Fruit fly (Drosophila melanogaster) whole organism, embryonic: ENCODE measurements around the gene CG6163.

ENCODE experiments used
- ATbp ChIP-seq: fragments of 200-800 bp; sonication (Bioruptor generic); optimal IDR thresholded peaks from 2 replicates; lab custom pipeline; 2017; ENCODE audit warnings: missing biosample characterization, mild to moderate bottlenecking, missing genetic modification characterization, missing genetic modification reagents
- Asciz ChIP-seq: fragments of 200-800 bp; sonication (Bioruptor generic); optimal IDR thresholded peaks from 2 replicates; lab custom pipeline; 2017; ENCODE audit warnings: missing biosample characterization, mild to moderate bottlenecking, missing genetic modification characterization, missing genetic modification reagents
- Bdp1 ChIP-seq: fragments of 200-800 bp; sonication (Bioruptor generic); optimal IDR thresholded peaks from 3 replicates; lab custom pipeline; 2016; ENCODE audit warnings: missing biosample characterization, missing genetic modification characterization
- BtbVII ChIP-seq: fragments of 200-800 bp; sonication (Bioruptor generic); optimal IDR thresholded peaks from 3 replicates; lab custom pipeline; 2017; ENCODE audit warnings: missing biosample characterization, mild to moderate bottlenecking, missing genetic modification characterization
- CG10431 ChIP-seq: fragments of 200-800 bp; sonication (Bioruptor generic); optimal IDR thresholded peaks from 3 replicates; lab custom pipeline; 2018; ENCODE audit warnings: missing biosample characterization, mild to moderate bottlenecking, missing genetic modification characterization
- CG11723 ChIP-seq: fragments of 200-800 bp; sonication (Bioruptor generic); optimal IDR thresholded peaks from 2 replicates; lab custom pipeline; 2017; ENCODE audit warnings: missing biosample characterization, mild to moderate bottlenecking, missing genetic modification characterization
- CG13775 ChIP-seq: fragments of 200-800 bp; sonication (Bioruptor generic); optimal IDR thresholded peaks from 3 replicates; lab custom pipeline; 2017; ENCODE audit warnings: missing biosample characterization, mild to moderate bottlenecking, missing genetic modification characterization
- CG14667 ChIP-seq: fragments of 200-800 bp; sonication (Bioruptor generic); IDR thresholded peaks from 2 replicates; pipeline ENCODE4 v1.3.6; 2022; ENCODE audit warnings: missing biosample characterization, missing genetic modification characterization
- CG1529 ChIP-seq: fragments of 200-800 bp; sonication (Bioruptor generic); optimal IDR thresholded peaks from 3 replicates; lab custom pipeline; 2018; ENCODE audit warnings: missing biosample characterization, missing genetic modification characterization
- CG15601 ChIP-seq: fragments of 200-800 bp; sonication (Bioruptor generic); optimal IDR thresholded peaks from 3 replicates; lab custom pipeline; 2019; ENCODE audit warnings: missing biosample characterization, mild to moderate bottlenecking, missing genetic modification characterization, moderate library complexity
- CG1647 ChIP-seq: fragments of 200-800 bp; sonication (Bioruptor generic); optimal IDR thresholded peaks from 3 replicates; lab custom pipeline; 2016; ENCODE audit warnings: missing biosample characterization, missing genetic modification characterization
- CG17186 ChIP-seq: fragments of 200-800 bp; sonication (Bioruptor generic); optimal IDR thresholded peaks from 3 replicates; lab custom pipeline; 2017; ENCODE audit warnings: missing biosample characterization, missing genetic modification reagents, missing genetic modification characterization
- CG17802 ChIP-seq: fragments of 200-800 bp; sonication (Bioruptor generic); optimal IDR thresholded peaks from 2 replicates; lab custom pipeline; 2018; ENCODE audit warnings: missing biosample characterization, mild to moderate bottlenecking, missing genetic modification characterization, moderate library complexity
- CG3838 ChIP-seq: fragments of 200-800 bp; sonication (Bioruptor generic); optimal IDR thresholded peaks from 3 replicates; lab custom pipeline; 2016; ENCODE audit warnings: missing biosample characterization, missing genetic modification characterization
- CG42726 ChIP-seq: fragments of 200-800 bp; sonication (Bioruptor generic); IDR thresholded peaks from 2 replicates; pipeline ENCODE4 v1.3.6; 2022; ENCODE audit warnings: missing biosample characterization, missing genetic modification characterization; ENCODE audit not compliant: partially characterized antibody
- CG6813 ChIP-seq: fragments of 200-800 bp; sonication (Bioruptor generic); optimal IDR thresholded peaks from 2 replicates; lab custom pipeline; 2017; ENCODE audit warnings: missing biosample characterization, missing genetic modification characterization, mild to moderate bottlenecking, moderate library complexity, missing genetic modification reagents
- CG7271 ChIP-seq: fragments of 200-800 bp; sonication (Bioruptor generic); optimal IDR thresholded peaks from 2 replicates; lab custom pipeline; 2018; ENCODE audit warnings: missing biosample characterization, mild to moderate bottlenecking, missing genetic modification characterization, moderate library complexity
- CTCF ChIP-seq: fragments of 200-800 bp; sonication (Bioruptor generic); optimal IDR thresholded peaks from 2 replicates; lab custom pipeline; 2017; ENCODE audit warnings: missing biosample characterization, mild to moderate bottlenecking, missing genetic modification characterization, moderate library complexity
- D19B ChIP-seq: fragments of 200-800 bp; sonication (Bioruptor generic); optimal IDR thresholded peaks from 2 replicates; lab custom pipeline; 2017; ENCODE audit warnings: missing biosample characterization, mild to moderate bottlenecking, missing genetic modification characterization
- Dfd ChIP-seq, 2 experiments: fragments of >200 bp; optimal IDR thresholded peaks; 2 replicates each; lab custom pipeline; 2017; ENCODE audit warnings: missing biosample characterization in 2 of 2, missing genetic modification characterization in 2 of 2
- Ets97D ChIP-seq: fragments of 200-800 bp; sonication (Bioruptor generic); optimal IDR thresholded peaks from 3 replicates; lab custom pipeline; 2016; ENCODE audit warnings: missing biosample characterization, missing genetic modification characterization
- GATAe ChIP-seq: fragments of 200-800 bp; sonication (Bioruptor generic); conservative IDR thresholded peaks from 2 replicates; pipeline ENCODE4 v1.3.6; 2022; ENCODE audit warnings: missing biosample characterization, missing genetic modification characterization
- Gug ChIP-seq: fragments of 200-800 bp; sonication (Bioruptor generic); IDR thresholded peaks from 4 replicates; pipeline ENCODE4 v1.3.6; 2022; ENCODE audit warnings: missing biosample characterization, missing genetic modification characterization
- H2.0 ChIP-seq: fragments of 200-800 bp; sonication (Bioruptor generic); IDR thresholded peaks from 2 replicates; pipeline ENCODE4 v1.3.6; 2022; ENCODE audit warnings: missing biosample characterization, missing genetic modification characterization
- Mrtf ChIP-seq: fragments of 200-800 bp; sonication (Bioruptor generic); IDR thresholded peaks from 3 replicates; pipeline ENCODE4 v1.3.6; 2022; ENCODE audit warnings: missing biosample characterization, missing genetic modification characterization
- Xbp1 ChIP-seq: fragments of 200-800 bp; sonication (Bioruptor generic); optimal IDR thresholded peaks from 3 replicates; lab custom pipeline; 2016; ENCODE audit warnings: missing biosample characterization, mild to moderate bottlenecking, missing genetic modification characterization
- ab ChIP-seq: fragments of 200-800 bp; sonication (Bioruptor generic); optimal IDR thresholded peaks from 2 replicates; lab custom pipeline; 2016; ENCODE audit warnings: missing biosample characterization, missing genetic modification characterization
- ara ChIP-seq: fragments of 200-800 bp; sonication (Bioruptor generic); IDR thresholded peaks from 2 replicates; pipeline ENCODE4 v1.3.6; 2022; ENCODE audit warnings: missing biosample characterization, missing genetic modification characterization
- az2 ChIP-seq: fragments of 200-800 bp; sonication (Bioruptor generic); optimal IDR thresholded peaks from 3 replicates; lab custom pipeline; 2016; ENCODE audit warnings: missing biosample characterization, missing genetic modification characterization
- bowl ChIP-seq: fragments of 200-800 bp; sonication (Bioruptor generic); IDR thresholded peaks from 2 replicates; pipeline ENCODE4 v1.3.6; 2022; ENCODE audit warnings: missing biosample characterization, missing genetic modification characterization
- dan ChIP-seq: fragments of 200-800 bp; sonication (Bioruptor generic); IDR thresholded peaks from 2 replicates; pipeline ENCODE4 v1.3.6; 2022; ENCODE audit warnings: missing biosample characterization, missing genetic modification characterization
- dimm ChIP-seq: fragments of 200-800 bp; sonication (Bioruptor generic); IDR thresholded peaks from 2 replicates; pipeline ENCODE4 v1.3.6; 2022; ENCODE audit warnings: missing biosample characterization, missing genetic modification characterization
- en ChIP-seq: fragments of 200-800 bp; sonication (Bioruptor generic); optimal IDR thresholded peaks from 2 replicates; lab custom pipeline; 2016; ENCODE audit warnings: missing biosample characterization, missing genetic modification characterization
- fd96Cb ChIP-seq: fragments of 200-800 bp; sonication (Bioruptor generic); optimal IDR thresholded peaks from 2 replicates; lab custom pipeline; 2018; ENCODE audit warnings: missing biosample characterization, mild to moderate bottlenecking, missing genetic modification characterization, moderate library complexity
- gt ChIP-seq: fragments of 200-800 bp; sonication (Bioruptor generic); IDR thresholded peaks from 2 replicates; pipeline ENCODE4 v1.3.6; 2022; ENCODE audit warnings: missing biosample characterization, missing genetic modification characterization
- h ChIP-seq: fragments of >200 bp; optimal IDR thresholded peaks from 2 replicates; lab custom pipeline; 2017
- hbn ChIP-seq: fragments of 200-800 bp; sonication (Bioruptor generic); IDR thresholded peaks from 2 replicates; pipeline ENCODE4 v1.3.6; 2022; ENCODE audit warnings: missing biosample characterization, missing genetic modification characterization; ENCODE audit not compliant: partially characterized antibody
- hth ChIP-seq: fragments of >200 bp; optimal IDR thresholded peaks from 2 replicates; lab custom pipeline; 2017; ENCODE audit warnings: inconsistent platforms
- lilli ChIP-seq: fragments of 200-800 bp; sonication (Bioruptor generic); optimal IDR thresholded peaks from 3 replicates; lab custom pipeline; 2016; ENCODE audit warnings: missing biosample characterization, missing genetic modification characterization
- luna ChIP-seq: fragments of 200-800 bp; sonication (Bioruptor generic); optimal IDR thresholded peaks from 2 replicates; lab custom pipeline; 2016; ENCODE audit warnings: missing biosample characterization, missing genetic modification characterization
- maf-S ChIP-seq: fragments of 200-800 bp; sonication (Bioruptor generic); optimal IDR thresholded peaks from 2 replicates; lab custom pipeline; 2016; ENCODE audit warnings: missing biosample characterization, missing genetic modification characterization
- mam ChIP-seq: fragments of 200-800 bp; sonication (Bioruptor generic); optimal IDR thresholded peaks from 3 replicates; lab custom pipeline; 2016; ENCODE audit warnings: missing biosample characterization, missing genetic modification characterization
- pan ChIP-seq, 4 experiments: fragments of >200 bp in 3 of 4; fragments of 200-800 bp in 1 of 4; sonication (Bioruptor generic) in 1 of 4; optimal IDR thresholded peaks in 3 of 4; IDR thresholded peaks in 1 of 4; 2 replicates each; pipeline versions ENCODE4 v1.3.6 to Lab custom; 2017 to 2022; ENCODE audit warnings: missing biosample characterization in 2 of 4, missing genetic modification characterization in 2 of 4, mixed read lengths in 1 of 4
- pnt ChIP-seq: fragments of 200-800 bp; sonication (Bioruptor generic); optimal IDR thresholded peaks from 3 replicates; lab custom pipeline; 2016; ENCODE audit warnings: missing biosample characterization, missing genetic modification characterization
- row ChIP-seq: fragments of 200-800 bp; sonication (Bioruptor generic); IDR thresholded peaks from 3 replicates; pipeline ENCODE4 v1.3.6; 2022; ENCODE audit warnings: missing biosample characterization, missing genetic modification characterization
- sens ChIP-seq: fragments of 200-800 bp; sonication (Bioruptor generic); peaks from one replicate; lab custom pipeline; 2016; ENCODE audit warnings: missing biosample characterization, missing genetic modification characterization
- sim ChIP-seq: fragments of 200-800 bp; sonication (Bioruptor generic); IDR thresholded peaks from 2 replicates; pipeline ENCODE4 v1.3.6; 2022; ENCODE audit warnings: missing biosample characterization, missing genetic modification characterization
- sima ChIP-seq: fragments of 200-800 bp; sonication (Bioruptor generic); optimal IDR thresholded peaks from 2 replicates; lab custom pipeline; 2016; ENCODE audit warnings: missing biosample characterization, missing genetic modification characterization
- wor ChIP-seq: fragments of 200-800 bp; sonication (Bioruptor generic); IDR thresholded peaks from 2 replicates; pipeline ENCODE4 v1.3.6; 2022; ENCODE audit warnings: missing biosample characterization, missing genetic modification characterization

CG6163 gene

dm6 chr3L:11350680-11351665 lies 13.7 kb downstream of the CG6163 start (continued):
- TF ChIP-seq CG17802 (tag; lab: Kevin White, UChicago) (no peak), sens (peak; percentile 78), hth (lab: Kevin White, UChicago) (no peak), CG13775 (GFP tag; lab: Kevin White, UChicago) (peak; percentile 39), BtbVII (no peak), D19B (GFP tag; lab: Kevin White, UChicago) (no peak), mam (GFP tag; lab: Kevin White, UChicago) (peak; percentile 39), H2.0 (GFP tag; lab: Robert Waterston, UW) (0 out of 2 replicates have a peak, but pooled peaks have one; percentile 2), sima (GFP tag; lab: Kevin White, UChicago) (no peak), bowl (GFP tag; lab: Robert Waterston, UW) (no peak), Mrtf (GFP tag; lab: Robert Waterston, UW) (peak; percentile 66; the same call in 2 of the 3 replicates), fd96Cb (peak; percentile 49), en (GFP tag; lab: Kevin White, UChicago) (no peak), lilli (GFP tag; lab: Kevin White, UChicago) (peak; percentile 62), CTCF (GFP tag; lab: Kevin White, UChicago) (peak; percentile 88), az2 (GFP tag; lab: Kevin White, UChicago) (peak; percentile 66), h (lab: Kevin White, UChicago) (no peak), Asciz (GFP tag; lab: Kevin White, UChicago) (peak; percentile 58), CG1647 (GFP tag; lab: Kevin White, UChicago) (peak; percentile 8), ara (peak; percentile 18; the same call in 1 of the 2 replicates), wor (GFP tag; lab: Robert Waterston, UW) (no peak), CG17186 (GFP tag; lab: Kevin White, UChicago) (peak; percentile 23), CG10431 (GFP tag; lab: Kevin White, UChicago) (no peak), CG11723 (no peak), luna (GFP tag; lab: Kevin White, UChicago) (no peak), CG42726 (GFP tag; lab: Robert Waterston, UW) (no peak), dimm (no peak), CG3838 (no peak), ATbp (no peak), Bdp1 (GFP tag; lab: Kevin White, UChicago) (no peak), row (GFP tag; lab: Robert Waterston, UW) (peak; percentile 73), CG6813 (GFP tag; lab: Kevin White, UChicago) (no peak), hbn (GFP tag; lab: Robert Waterston, UW) (no peak), GATAe (GFP tag; lab: Robert Waterston, UW) (no peak), sim (no peak), ab (GFP tag; lab: Kevin White, UChicago) (no peak), Dfd (GFP tag; optimal IDR thresholded peaks at IDR 0.05; lab: Kevin White, UChicago) (no peak), pnt (GFP tag; lab: Kevin White, UChicago) (no peak), CG15601 (peak; percentile 60), Xbp1 (GFP tag; lab: Kevin White, UChicago) (peak; percentile 57), Ets97D (GFP tag; lab: Kevin White, UChicago) (no peak), CG14667 (GFP tag; lab: Robert Waterston, UW) (no peak), CG7271 (peak; percentile 12), CG1529 (GFP tag; lab: Kevin White, UChicago) (no peak), pan (optimal IDR thresholded peaks at IDR 0.05; lab: Kevin White, UChicago) (no peak), pan (GFP tag; optimal IDR thresholded peaks at IDR 0.05 in 1 of 2, IDR thresholded peaks at IDR 0.05 in 1 of 2) (peak in 1 of 2 experiments; percentile 4), maf-S (GFP tag; lab: Kevin White, UChicago) (no peak), gt (GFP tag; lab: Robert Waterston, UW) (no peak), dan (no peak), Gug (GFP tag; lab: Robert Waterston, UW) (peak; percentile 40; the same call in 1 of the 4 replicates)
